Fruit fly (Drosophila melanogaster) whole organism, adult: ENCODE results near the gene Cpr65Ea.
A peak's percentile ranks its signal among the peaks of the same experiment; 100 is the strongest.

Experiments used
- CG12768 ChIP-seq: fragments of 200-800 bp; sonication (Bioruptor generic); optimal IDR thresholded peaks from 2 replicates; lab custom pipeline; 2017; ENCODE audit warnings: missing biosample characterization, missing genetic modification characterization, mild to moderate bottlenecking, moderate library complexity, missing genetic modification reagents
- CG1620 ChIP-seq: fragments of 200-800 bp; sonication (Bioruptor generic); optimal IDR thresholded peaks from 2 replicates; lab custom pipeline; 2016; ENCODE audit warnings: missing biosample characterization, missing genetic modification characterization
- CG7101 ChIP-seq: fragments of 200-800 bp; sonication (Bioruptor generic); optimal IDR thresholded peaks from 2 replicates; lab custom pipeline; 2018; ENCODE audit warnings: missing biosample characterization, mild to moderate bottlenecking, missing genetic modification characterization, moderate library complexity
- Clk ChIP-seq: fragments of 200-800 bp; sonication (Bioruptor generic); optimal IDR thresholded peaks from 2 replicates; lab custom pipeline; 2017; ENCODE audit warnings: missing biosample characterization, missing genetic modification characterization
- Crg-1 ChIP-seq: fragments of 200-800 bp; sonication (Bioruptor generic); optimal IDR thresholded peaks from 2 replicates; lab custom pipeline; 2016; ENCODE audit warnings: missing biosample characterization, missing genetic modification characterization
- Mnt ChIP-seq: fragments of 200-800 bp; sonication (Bioruptor generic); optimal IDR thresholded peaks from 2 replicates; lab custom pipeline; 2016; ENCODE audit warnings: missing biosample characterization, mild to moderate bottlenecking, missing genetic modification characterization
- cic ChIP-seq: fragments of 200-800 bp; sonication (Bioruptor generic); optimal IDR thresholded peaks from 2 replicates; lab custom pipeline; 2017; ENCODE audit warnings: missing biosample characterization, mild to moderate bottlenecking, missing genetic modification characterization, moderate library complexity
- cnc ChIP-seq, 2 experiments: fragments of >200 bp; optimal IDR thresholded peaks; 2 replicates each; lab custom pipeline; 2017
- kay ChIP-seq: fragments of 200-800 bp; sonication (Bioruptor generic); peaks from one replicate; lab custom pipeline; 2016; ENCODE audit warnings: missing biosample characterization, missing genetic modification characterization, borderline replicate concordance
- pad ChIP-seq: fragments of 200-800 bp; sonication (Bioruptor generic); optimal IDR thresholded peaks from 3 replicates; lab custom pipeline; 2017; ENCODE audit warnings: missing biosample characterization, missing genetic modification characterization, mild to moderate bottlenecking, moderate library complexity, missing genetic modification reagents
- tj ChIP-seq: fragments of 200-800 bp; sonication (Bioruptor generic); optimal IDR thresholded peaks from 3 replicates; lab custom pipeline; 2017; ENCODE audit warnings: missing biosample characterization, mild to moderate bottlenecking, missing genetic modification characterization, moderate library complexity
- toe ChIP-seq: fragments of 200-800 bp; sonication (Bioruptor generic); optimal IDR thresholded peaks from 2 replicates; lab custom pipeline; 2016; ENCODE audit warnings: missing biosample characterization, missing genetic modification characterization

- TF ChIP-seq Mnt, result no peak
- no peak for TF ChIP-seq cnc (optimal IDR thresholded peaks at IDR 0.05; lab: Kevin White, UChicago)
- TF ChIP-seq pad (GFP tag; lab: Kevin White, UChicago), result no peak
- TF ChIP-seq kay (GFP tag; lab: Kevin White, UChicago), result peak; percentile 54
- TF ChIP-seq CG1620 (GFP tag; lab: Kevin White, UChicago), result no peak
- TF ChIP-seq toe (GFP tag; lab: Kevin White, UChicago), result no peak
- no peak for TF ChIP-seq cic
- TF ChIP-seq Clk (GFP tag; lab: Kevin White, UChicago), result no peak
- TF ChIP-seq tj (GFP tag; lab: Kevin White, UChicago), result peak; percentile 85
- TF ChIP-seq CG12768, result no peak
- no peak for TF ChIP-seq CG7101 (tag; lab: Kevin White, UChicago)
- TF ChIP-seq Crg-1 (GFP tag; lab: Kevin White, UChicago), result no peak
Measured at dm6 chr3L:7134818-7135217, 48.4 kb upstream of the Cpr65Ea start.
